Fruit fly (Drosophila melanogaster) whole organism, embryonic: ENCODE results near the gene mwh.

Experiments
- CG11504 ChIP-seq: fragments of 200-800 bp; sonication (Bioruptor generic); optimal IDR thresholded peaks from 3 replicates; lab custom pipeline; 2019; ENCODE audit warnings: missing biosample characterization, mild to moderate bottlenecking, missing genetic modification characterization, moderate library complexity
- CG13424 ChIP-seq: fragments of 200-800 bp; sonication (Bioruptor generic); optimal IDR thresholded peaks from 2 replicates; lab custom pipeline; 2019; ENCODE audit warnings: missing biosample characterization, mild to moderate bottlenecking, missing genetic modification characterization, moderate library complexity
- CG13624 ChIP-seq: fragments of 200-800 bp; sonication (Bioruptor generic); optimal IDR thresholded peaks from 2 replicates; lab custom pipeline; 2016; ENCODE audit warnings: missing biosample characterization, missing genetic modification characterization
- CG13775 ChIP-seq: fragments of 200-800 bp; sonication (Bioruptor generic); optimal IDR thresholded peaks from 3 replicates; lab custom pipeline; 2017; ENCODE audit warnings: missing biosample characterization, mild to moderate bottlenecking, missing genetic modification characterization
- CG14014 ChIP-seq: fragments of 200-800 bp; sonication (Bioruptor generic); IDR thresholded peaks from 2 replicates; pipeline ENCODE4 v1.3.6; 2022; ENCODE audit warnings: missing biosample characterization, missing genetic modification characterization
- CG1602 ChIP-seq: fragments of 200-800 bp; sonication (Bioruptor generic); optimal IDR thresholded peaks from 3 replicates; lab custom pipeline; 2016; ENCODE audit warnings: missing biosample characterization, missing genetic modification characterization
- CG17359 ChIP-seq: fragments of 200-800 bp; sonication (Bioruptor generic); optimal IDR thresholded peaks from 3 replicates; lab custom pipeline; 2018; ENCODE audit warnings: missing biosample characterization, mild to moderate bottlenecking, missing genetic modification characterization, moderate library complexity
- CG17361 ChIP-seq: fragments of 200-800 bp; sonication (Bioruptor generic); IDR thresholded peaks from 3 replicates; pipeline ENCODE4 v1.3.6; 2022; ENCODE audit warnings: missing biosample characterization, missing genetic modification characterization
- CG1832 ChIP-seq: fragments of 200-800 bp; sonication (Bioruptor generic); optimal IDR thresholded peaks from 2 replicates; lab custom pipeline; 2017; ENCODE audit warnings: missing biosample characterization, mild to moderate bottlenecking, missing genetic modification characterization, inconsistent platforms
- CG2120 ChIP-seq: fragments of 200-800 bp; sonication (Bioruptor generic); optimal IDR thresholded peaks from 3 replicates; lab custom pipeline; 2016; ENCODE audit warnings: missing biosample characterization, missing genetic modification characterization
- CG2202 ChIP-seq: fragments of 200-800 bp; sonication (Bioruptor generic); optimal IDR thresholded peaks from 2 replicates; lab custom pipeline; 2018; ENCODE audit warnings: missing biosample characterization, mild to moderate bottlenecking, missing genetic modification characterization
- CG31388 ChIP-seq: fragments of 200-800 bp; sonication (Bioruptor generic); optimal IDR thresholded peaks from 2 replicates; lab custom pipeline; 2016; ENCODE audit warnings: missing biosample characterization, missing genetic modification characterization
- CG31441 ChIP-seq: fragments of 200-800 bp; sonication (Bioruptor generic); IDR thresholded peaks from 2 replicates; pipeline ENCODE4 v1.3.6; 2022; ENCODE audit warnings: missing biosample characterization, missing genetic modification characterization
- CG4730 ChIP-seq: fragments of 200-800 bp; sonication (Bioruptor generic); IDR thresholded peaks from 2 replicates; pipeline ENCODE4 v1.3.6; 2022; ENCODE audit warnings: missing biosample characterization, missing genetic modification characterization
- CG7928 ChIP-seq: fragments of 200-800 bp; sonication (Bioruptor generic); optimal IDR thresholded peaks from 2 replicates; lab custom pipeline; 2017; ENCODE audit warnings: missing biosample characterization, mild to moderate bottlenecking, missing genetic modification characterization
- CoRest ChIP-seq: fragments of 200-800 bp; sonication (Bioruptor generic); optimal IDR thresholded peaks from 3 replicates; lab custom pipeline; 2018; ENCODE audit warnings: missing biosample characterization, mild to moderate bottlenecking, missing genetic modification characterization, moderate library complexity
- Gsc ChIP-seq: fragments of 200-800 bp; sonication (Bioruptor generic); IDR thresholded peaks from 2 replicates; pipeline ENCODE4 v1.3.6; 2022; ENCODE audit warnings: missing biosample characterization, missing genetic modification characterization
- HLH54F ChIP-seq: fragments of 200-800 bp; sonication (Bioruptor generic); optimal IDR thresholded peaks from 3 replicates; lab custom pipeline; 2016; ENCODE audit warnings: missing biosample characterization, missing genetic modification characterization
- Kr ChIP-seq: fragments of 200-800 bp; sonication (Bioruptor generic); optimal IDR thresholded peaks from 2 replicates; lab custom pipeline; 2017; ENCODE audit warnings: missing biosample characterization, mild to moderate bottlenecking, missing genetic modification characterization
- Max ChIP-seq: fragments of 200-800 bp; sonication (Bioruptor generic); optimal IDR thresholded peaks from 2 replicates; lab custom pipeline; 2016; ENCODE audit warnings: missing biosample characterization, mild to moderate bottlenecking, missing genetic modification characterization
- NC2β ChIP-seq: fragments of 200-800 bp; sonication (Bioruptor generic); optimal IDR thresholded peaks from 2 replicates; lab custom pipeline; 2016; ENCODE audit warnings: missing biosample characterization, missing genetic modification characterization
- Nf-YC ChIP-seq: fragments of 200-800 bp; optimal IDR thresholded peaks from 3 replicates; lab custom pipeline; 2019; ENCODE audit warnings: missing biosample characterization, mild to moderate bottlenecking, missing genetic modification characterization, moderate library complexity
- Rx ChIP-seq: fragments of 200-800 bp; sonication (Bioruptor generic); IDR thresholded peaks from 2 replicates; pipeline ENCODE4 v1.3.6; 2022; ENCODE audit warnings: missing biosample characterization, missing genetic modification characterization
- Spps ChIP-seq: fragments of 200-800 bp; sonication (Bioruptor generic); optimal IDR thresholded peaks from 2 replicates; lab custom pipeline; 2018; ENCODE audit warnings: missing biosample characterization, mild to moderate bottlenecking, missing genetic modification characterization
- ap ChIP-seq: fragments of 200-800 bp; sonication (Bioruptor generic); IDR thresholded peaks from 2 replicates; pipeline ENCODE4 v1.3.6; 2022; ENCODE audit warnings: missing biosample characterization, missing genetic modification characterization
- cad ChIP-seq: fragments of >200 bp; optimal IDR thresholded peaks from 2 replicates; lab custom pipeline; 2017; ENCODE audit warnings: missing biosample characterization, missing genetic modification characterization
- caup ChIP-seq: fragments of 200-800 bp; sonication (Bioruptor generic); optimal IDR thresholded peaks from 3 replicates; lab custom pipeline; 2017; ENCODE audit warnings: missing biosample characterization, mild to moderate bottlenecking, missing genetic modification characterization, moderate library complexity; ENCODE audit not compliant: severe bottlenecking
- disco-r ChIP-seq: fragments of 200-800 bp; sonication (Bioruptor generic); optimal IDR thresholded peaks from 2 replicates; lab custom pipeline; 2016; ENCODE audit warnings: missing biosample characterization, missing genetic modification characterization
- dysf ChIP-seq: fragments of 200-800 bp; sonication (Bioruptor generic); IDR thresholded peaks from 3 replicates; pipeline ENCODE4 v1.3.6; 2022; ENCODE audit warnings: missing biosample characterization, missing genetic modification characterization
- ewg ChIP-seq: fragments of 200-800 bp; sonication (Bioruptor generic); optimal IDR thresholded peaks from 3 replicates; lab custom pipeline; 2017; ENCODE audit warnings: mild to moderate bottlenecking, missing biosample characterization, missing genetic modification reagents, missing genetic modification characterization
- fd64A ChIP-seq: fragments of 200-800 bp; sonication (Bioruptor generic); optimal IDR thresholded peaks from 3 replicates; lab custom pipeline; 2018; ENCODE audit warnings: missing biosample characterization, mild to moderate bottlenecking, missing genetic modification characterization
- grau ChIP-seq: fragments of 200-800 bp; optimal IDR thresholded peaks from 3 replicates; lab custom pipeline; 2019; ENCODE audit warnings: missing biosample characterization, mild to moderate bottlenecking, missing genetic modification characterization, moderate library complexity
- h ChIP-seq: fragments of >200 bp; optimal IDR thresholded peaks from 2 replicates; lab custom pipeline; 2017
- lab ChIP-seq: fragments of 200-800 bp; sonication (Bioruptor generic); optimal IDR thresholded peaks from 3 replicates; lab custom pipeline; 2017; ENCODE audit warnings: missing biosample characterization, missing genetic modification characterization, mild to moderate bottlenecking, moderate library complexity, missing genetic modification reagents
- nau ChIP-seq: fragments of 200-800 bp; sonication (Bioruptor generic); optimal IDR thresholded peaks from 3 replicates; lab custom pipeline; 2017; ENCODE audit warnings: missing biosample characterization, mild to moderate bottlenecking, missing genetic modification characterization, missing genetic modification reagents
- pan ChIP-seq, 4 experiments: fragments of >200 bp in 3 of 4; fragments of 200-800 bp in 1 of 4; sonication (Bioruptor generic) in 1 of 4; optimal IDR thresholded peaks in 3 of 4; IDR thresholded peaks in 1 of 4; 2 replicates each; pipeline versions ENCODE4 v1.3.6 to Lab custom; 2017 to 2022; ENCODE audit warnings: missing biosample characterization in 2 of 4, missing genetic modification characterization in 2 of 4, mixed read lengths in 1 of 4
- pita ChIP-seq: fragments of 200-800 bp; sonication (Bioruptor generic); optimal IDR thresholded peaks from 2 replicates; lab custom pipeline; 2017; ENCODE audit warnings: missing biosample characterization, mild to moderate bottlenecking, missing genetic modification characterization
- ro ChIP-seq: fragments of 200-800 bp; sonication (Bioruptor generic); IDR thresholded peaks from 2 replicates; pipeline ENCODE4 v1.3.6; 2022; ENCODE audit warnings: missing biosample characterization, missing genetic modification characterization
- scrt ChIP-seq: fragments of 200-800 bp; sonication (Bioruptor generic); optimal IDR thresholded peaks from 2 replicates; lab custom pipeline; 2018; ENCODE audit warnings: missing biosample characterization, mild to moderate bottlenecking, missing genetic modification characterization, moderate library complexity
- sd ChIP-seq: fragments of 200-800 bp; sonication (Bioruptor generic); optimal IDR thresholded peaks from 3 replicates; lab custom pipeline; 2018; ENCODE audit warnings: missing biosample characterization, mild to moderate bottlenecking, missing genetic modification characterization, moderate library complexity
- slbo ChIP-seq: fragments of 200-800 bp; sonication (Bioruptor generic); IDR thresholded peaks from 2 replicates; pipeline ENCODE4 v1.3.6; 2022; ENCODE audit warnings: missing biosample characterization, missing genetic modification characterization
- ssp ChIP-seq: fragments of 200-800 bp; sonication (Bioruptor generic); IDR thresholded peaks from 2 replicates; pipeline ENCODE4 v1.3.6; 2022; ENCODE audit warnings: missing biosample characterization, missing genetic modification characterization
- ttk ChIP-seq: fragments of 200-800 bp; sonication (Bioruptor generic); IDR thresholded peaks from 2 replicates; pipeline ENCODE4 v2.1.2; 2022; ENCODE audit warnings: missing biosample characterization, missing genetic modification characterization
- twi ChIP-seq: fragments of 200-800 bp; optimal IDR thresholded peaks from 2 replicates; lab custom pipeline; 2019; ENCODE audit warnings: missing biosample characterization, mild to moderate bottlenecking, missing genetic modification characterization, moderate library complexity
- vfl ChIP-seq: fragments of 200-800 bp; sonication (Bioruptor generic); optimal IDR thresholded peaks from 2 replicates; lab custom pipeline; 2016; ENCODE audit warnings: missing biosample characterization, missing genetic modification characterization
- wor ChIP-seq: fragments of 200-800 bp; sonication (Bioruptor generic); IDR thresholded peaks from 2 replicates; pipeline ENCODE4 v1.3.6; 2022; ENCODE audit warnings: missing biosample characterization, missing genetic modification characterization
- zfh2 ChIP-seq: fragments of 200-800 bp; sonication (Bioruptor generic); optimal IDR thresholded peaks from 2 replicates; lab custom pipeline; 2016; ENCODE audit warnings: missing biosample characterization, missing genetic modification characterization

mwh gene

dm6 chr3L:1188936-1189659 lies 11.5 kb upstream of the mwh start, which contains the start of gene CG13912 (continued):
- no peak for TF ChIP-seq pan (optimal IDR thresholded peaks at IDR 0.05; lab: Kevin White, UChicago)
- TF ChIP-seq pan (GFP tag; optimal IDR thresholded peaks at IDR 0.05 in 1 of 2, IDR thresholded peaks at IDR 0.05 in 1 of 2): no peak
- no peak for TF ChIP-seq CG7928
- no peak for TF ChIP-seq ewg (GFP tag; lab: Kevin White, UChicago)

dm6 chr3L:1193123-1193844 lies 7.3 kb upstream of the mwh start, which contains the start of gene Trhn:
Gene Trhn (minus strand): TSS chr3L:1193173.
- TF ChIP-seq Rx (GFP tag; lab: Robert Waterston, UW) (no peak), CG14014 (GFP tag; lab: Robert Waterston, UW) (0 out of 2 replicates have a peak, but pooled peaks have one; percentile 16), nau (GFP tag; lab: Kevin White, UChicago) (no peak), CG31388 (GFP tag; lab: Kevin White, UChicago) (no peak), CG17361 (no peak), sd (tag; lab: Kevin White, UChicago) (no peak), CG11504 (tag; lab: Kevin White, UChicago) (peak; percentile 53), CG17359 (tag; lab: Kevin White, UChicago) (peak; percentile 36), ap (no peak), Kr (no peak), CG31441 (0 out of 2 replicates have a peak, but pooled peaks have one; percentile 23), cad (GFP tag; lab: Kevin White, UChicago) (no peak), CG2202 (tag; lab: Kevin White, UChicago) (no peak), ssp (GFP tag; lab: Robert Waterston, UW) (no peak), Gsc (no peak), CG13775 (GFP tag; lab: Kevin White, UChicago) (no peak), CG13424 (tag; lab: Kevin White, UChicago) (peak; percentile 36), dysf (GFP tag; lab: Robert Waterston, UW) (peak; percentile 11; the same call in 1 of the 3 replicates), grau (tag; lab: Kevin White, UChicago) (peak; percentile 25), CoRest (peak; percentile 10), ro (GFP tag; lab: Robert Waterston, UW) (no peak), caup (GFP tag; lab: Kevin White, UChicago) (no peak), HLH54F (GFP tag; lab: Kevin White, UChicago) (no peak), scrt (GFP tag; lab: Kevin White, UChicago) (peak; percentile 60), pita (GFP tag; lab: Kevin White, UChicago) (no peak), lab (GFP tag; lab: Kevin White, UChicago) (peak; percentile 57), CG2120 (GFP tag; lab: Kevin White, UChicago) (no peak), fd64A (GFP tag; lab: Kevin White, UChicago) (no peak), vfl (GFP tag; lab: Kevin White, UChicago) (no peak), CG7928 (no peak), ttk (GFP tag; lab: Robert Waterston, UW) (no peak), zfh2 (GFP tag; lab: Kevin White, UChicago) (no peak), h (lab: Kevin White, UChicago) (no peak), Max (GFP tag; lab: Kevin White, UChicago) (no peak), Spps (tag; lab: Kevin White, UChicago) (no peak), slbo (GFP tag; lab: Robert Waterston, UW) (no peak), NC2β (GFP tag; lab: Kevin White, UChicago) (no peak), wor (GFP tag; lab: Robert Waterston, UW) (no peak), Nf-YC (tag; lab: Kevin White, UChicago) (peak; percentile 83), twi (tag; lab: Kevin White, UChicago) (no peak), CG4730 (GFP tag; lab: Robert Waterston, UW) (no peak), CG1832 (GFP tag; lab: Kevin White, UChicago) (no peak), CG13624 (no peak), CG1602 (GFP tag; lab: Kevin White, UChicago) (no peak), disco-r (GFP tag; lab: Kevin White, UChicago) (no peak)
